Fruit fly (Drosophila melanogaster) whole organism, embryonic: Measurements from ENCODE around the gene CG13898.

Experiments used
- Aef1 ChIP-seq: fragments of 200-800 bp; sonication (Bioruptor generic); IDR thresholded peaks from 3 replicates; pipeline ENCODE4 v1.3.6; 2022; ENCODE audit warnings: missing biosample characterization, missing genetic modification characterization
- Awh ChIP-seq: fragments of 200-800 bp; sonication (Bioruptor generic); IDR thresholded peaks from 2 replicates; pipeline ENCODE4, ENCODE4 v1.3.6; 2022; ENCODE audit warnings: missing biosample characterization, missing genetic modification characterization
- CG11456 ChIP-seq: fragments of 200-800 bp; sonication (Bioruptor generic); IDR thresholded peaks from 3 replicates; pipeline ENCODE4 v1.3.6; 2022; ENCODE audit warnings: missing biosample characterization, missing genetic modification characterization
- CG11560 ChIP-seq: fragments of 200-800 bp; sonication (Bioruptor generic); IDR thresholded peaks from 3 replicates; pipeline ENCODE4 v1.3.6; 2022; ENCODE audit warnings: missing biosample characterization, missing genetic modification characterization
- CG16813 ChIP-seq: fragments of 200-800 bp; sonication (Bioruptor generic); IDR thresholded peaks from 3 replicates; pipeline ENCODE4 v1.3.6; 2022; ENCODE audit warnings: missing biosample characterization, missing genetic modification characterization; ENCODE audit not compliant: partially characterized antibody
- CG17568 ChIP-seq: fragments of 200-800 bp; sonication (Bioruptor generic); optimal IDR thresholded peaks from 2 replicates; lab custom pipeline; 2018; ENCODE audit warnings: missing biosample characterization, mild to moderate bottlenecking, missing genetic modification characterization, moderate library complexity
- CG17612 ChIP-seq: fragments of 200-800 bp; sonication (Bioruptor generic); IDR thresholded peaks from 2 replicates; pipeline ENCODE4 v1.3.6; 2022; ENCODE audit warnings: missing biosample characterization, missing genetic modification characterization
- CG18262 ChIP-seq: fragments of 200-800 bp; optimal IDR thresholded peaks from 3 replicates; lab custom pipeline; 2019; ENCODE audit warnings: missing biosample characterization, mild to moderate bottlenecking, missing genetic modification characterization, moderate library complexity
- CG2199 ChIP-seq: fragments of 200-800 bp; sonication (Bioruptor generic); IDR thresholded peaks from 3 replicates; pipeline ENCODE4 v1.3.6; 2022; ENCODE audit warnings: missing biosample characterization, missing genetic modification characterization
- CG2712 ChIP-seq: fragments of 200-800 bp; optimal IDR thresholded peaks from 3 replicates; lab custom pipeline; 2019; ENCODE audit warnings: missing biosample characterization, mild to moderate bottlenecking, missing genetic modification characterization, moderate library complexity
- CG30431 ChIP-seq: fragments of 200-800 bp; sonication (Bioruptor generic); optimal IDR thresholded peaks from 2 replicates; lab custom pipeline; 2017; ENCODE audit warnings: missing biosample characterization, missing genetic modification characterization
- CG31388 ChIP-seq: fragments of 200-800 bp; sonication (Bioruptor generic); optimal IDR thresholded peaks from 2 replicates; lab custom pipeline; 2016; ENCODE audit warnings: missing biosample characterization, missing genetic modification characterization
- CG5953 ChIP-seq: fragments of 200-800 bp; sonication (Bioruptor generic); IDR thresholded peaks from 2 replicates; pipeline ENCODE4 v1.3.6; 2022; ENCODE audit warnings: missing biosample characterization, missing genetic modification characterization
- CG7839 ChIP-seq: fragments of 200-800 bp; sonication (Bioruptor generic); optimal IDR thresholded peaks from 3 replicates; lab custom pipeline; 2018; ENCODE audit warnings: missing biosample characterization, mild to moderate bottlenecking, missing genetic modification characterization, moderate library complexity
- CG7987 ChIP-seq: fragments of 200-800 bp; sonication (Bioruptor generic); optimal IDR thresholded peaks from 2 replicates; lab custom pipeline; 2018; ENCODE audit warnings: missing biosample characterization, mild to moderate bottlenecking, missing genetic modification characterization, moderate library complexity
- CG9876 ChIP-seq: fragments of 200-800 bp; sonication (Bioruptor generic); optimal IDR thresholded peaks from 2 replicates; lab custom pipeline; 2016; ENCODE audit warnings: missing biosample characterization, missing genetic modification characterization
- D19B ChIP-seq: fragments of 200-800 bp; sonication (Bioruptor generic); optimal IDR thresholded peaks from 2 replicates; lab custom pipeline; 2017; ENCODE audit warnings: missing biosample characterization, mild to moderate bottlenecking, missing genetic modification characterization
- Dref ChIP-seq: fragments of 200-800 bp; sonication (Bioruptor generic); IDR thresholded peaks from 2 replicates; pipeline ENCODE4 v1.3.6; 2022; ENCODE audit warnings: missing biosample characterization, missing genetic modification characterization
- Drgx ChIP-seq: fragments of 200-800 bp; sonication (Bioruptor generic); IDR thresholded peaks from 2 replicates; pipeline ENCODE4 v1.3.6; 2022; ENCODE audit warnings: missing biosample characterization, missing genetic modification characterization
- Ets97D ChIP-seq: fragments of 200-800 bp; sonication (Bioruptor generic); optimal IDR thresholded peaks from 3 replicates; lab custom pipeline; 2016; ENCODE audit warnings: missing biosample characterization, missing genetic modification characterization
- Fer1 ChIP-seq: fragments of 200-800 bp; sonication (Bioruptor generic); optimal IDR thresholded peaks from 2 replicates; lab custom pipeline; 2017; ENCODE audit warnings: missing biosample characterization, mild to moderate bottlenecking, missing genetic modification characterization
- HLH3B ChIP-seq: fragments of 200-800 bp; sonication (Bioruptor generic); IDR thresholded peaks from 2 replicates; pipeline ENCODE4 v1.3.6; 2022; ENCODE audit warnings: missing biosample characterization, missing genetic modification characterization
- Lhr ChIP-seq: fragments of 200-800 bp; sonication (Bioruptor generic); optimal IDR thresholded peaks from 3 replicates; lab custom pipeline; 2017; ENCODE audit warnings: mild to moderate bottlenecking, missing biosample characterization, missing genetic modification reagents, missing genetic modification characterization
- NFAT ChIP-seq: fragments of 200-800 bp; sonication (Bioruptor generic); IDR thresholded peaks from 2 replicates; pipeline ENCODE4 v1.3.6; 2022; ENCODE audit warnings: missing biosample characterization, missing genetic modification characterization
- Optix ChIP-seq: fragments of 200-800 bp; sonication (Bioruptor generic); IDR thresholded peaks from 3 replicates; pipeline ENCODE4 v1.3.6; 2022; ENCODE audit warnings: missing biosample characterization, missing genetic modification characterization
- Sry-β ChIP-seq: fragments of 200-800 bp; sonication (Bioruptor generic); optimal IDR thresholded peaks from 2 replicates; lab custom pipeline; 2018; ENCODE audit warnings: missing biosample characterization, mild to moderate bottlenecking, missing genetic modification characterization, moderate library complexity
- Tbp ChIP-seq: fragments of >200 bp; optimal IDR thresholded peaks from 2 replicates; lab custom pipeline; 2018; ENCODE audit warnings: missing biosample characterization, missing genetic modification characterization
- Xrp1 ChIP-seq: fragments of 200-800 bp; sonication (Bioruptor generic); IDR thresholded peaks from 2 replicates; pipeline ENCODE4 v1.3.6; 2022; ENCODE audit warnings: missing biosample characterization, missing genetic modification characterization
- YL-1 ChIP-seq: fragments of 200-800 bp; sonication (Bioruptor generic); optimal IDR thresholded peaks from 3 replicates; lab custom pipeline; 2017; ENCODE audit warnings: missing biosample characterization, mild to moderate bottlenecking, missing genetic modification characterization
- ara ChIP-seq: fragments of 200-800 bp; sonication (Bioruptor generic); IDR thresholded peaks from 2 replicates; pipeline ENCODE4 v1.3.6; 2022; ENCODE audit warnings: missing biosample characterization, missing genetic modification characterization
- dm ChIP-seq: fragments of 200-800 bp; sonication (Bioruptor generic); optimal IDR thresholded peaks from 3 replicates; lab custom pipeline; 2016; ENCODE audit warnings: missing biosample characterization, missing genetic modification characterization
- dysf ChIP-seq: fragments of 200-800 bp; sonication (Bioruptor generic); IDR thresholded peaks from 3 replicates; pipeline ENCODE4 v1.3.6; 2022; ENCODE audit warnings: missing biosample characterization, missing genetic modification characterization
- gem ChIP-seq: fragments of 200-800 bp; sonication (Bioruptor generic); optimal IDR thresholded peaks from 2 replicates; lab custom pipeline; 2019; ENCODE audit warnings: missing biosample characterization, mild to moderate bottlenecking, missing genetic modification characterization, moderate library complexity
- jigr1 ChIP-seq: fragments of 200-800 bp; sonication (Bioruptor generic); IDR thresholded peaks from 3 replicates; pipeline ENCODE4 v1.3.6; 2022; ENCODE audit warnings: missing biosample characterization, missing genetic modification characterization
- kay ChIP-seq: fragments of 200-800 bp; sonication (Bioruptor generic); optimal IDR thresholded peaks from 2 replicates; lab custom pipeline; 2016; ENCODE audit warnings: missing biosample characterization, missing genetic modification characterization
- knrl ChIP-seq: fragments of 200-800 bp; sonication (Bioruptor generic); IDR thresholded peaks from 3 replicates; pipeline ENCODE4 v1.3.6; 2022; ENCODE audit warnings: missing biosample characterization, missing genetic modification characterization; ENCODE audit not compliant: partially characterized antibody
- mld ChIP-seq: fragments of 200-800 bp; sonication (Bioruptor generic); IDR thresholded peaks from 3 replicates; pipeline ENCODE4 v1.3.6; 2022; ENCODE audit warnings: missing biosample characterization, missing genetic modification characterization; ENCODE audit not compliant: partially characterized antibody
- nom ChIP-seq: fragments of 200-800 bp; sonication (Bioruptor generic); optimal IDR thresholded peaks from 2 replicates; lab custom pipeline; 2017; ENCODE audit warnings: missing biosample characterization, missing genetic modification characterization, mild to moderate bottlenecking, moderate library complexity, missing genetic modification reagents
- pan ChIP-seq, 4 experiments: fragments of >200 bp in 3 of 4; fragments of 200-800 bp in 1 of 4; sonication (Bioruptor generic) in 1 of 4; optimal IDR thresholded peaks in 3 of 4; IDR thresholded peaks in 1 of 4; 2 replicates each; pipeline versions ENCODE4 v1.3.6 to Lab custom; 2017 to 2022; ENCODE audit warnings: missing biosample characterization in 2 of 4, missing genetic modification characterization in 2 of 4, mixed read lengths in 1 of 4
- peb ChIP-seq: fragments of 200-800 bp; sonication (Bioruptor generic); IDR thresholded peaks from 2 replicates; pipeline ENCODE4 v1.3.6; 2022; ENCODE audit warnings: missing biosample characterization, missing genetic modification characterization
- pzg ChIP-seq: fragments of 200-800 bp; sonication (Bioruptor generic); optimal IDR thresholded peaks from 3 replicates; lab custom pipeline; 2018; ENCODE audit warnings: missing biosample characterization, mild to moderate bottlenecking, missing genetic modification characterization, moderate library complexity
- sc ChIP-seq, 3 experiments: fragments of >200 bp in 2 of 3; fragments of 200-800 bp in 1 of 3; sonication (Bioruptor generic) in 1 of 3; optimal IDR thresholded peaks; 2 replicates in 2 of 3; 3 replicates in 1 of 3; lab custom pipeline; 2017; ENCODE audit warnings: mild to moderate bottlenecking in 1 of 3, missing biosample characterization in 1 of 3, missing genetic modification characterization in 1 of 3, missing genetic modification reagents in 1 of 3
- sd ChIP-seq: fragments of 200-800 bp; sonication (Bioruptor generic); optimal IDR thresholded peaks from 3 replicates; lab custom pipeline; 2018; ENCODE audit warnings: missing biosample characterization, mild to moderate bottlenecking, missing genetic modification characterization, moderate library complexity
- trem ChIP-seq: fragments of 200-800 bp; optimal IDR thresholded peaks from 3 replicates; lab custom pipeline; 2019; ENCODE audit warnings: missing biosample characterization, mild to moderate bottlenecking, missing genetic modification characterization, moderate library complexity
- tup ChIP-seq: fragments of 200-800 bp; sonication (Bioruptor generic); optimal IDR thresholded peaks from 2 replicates; lab custom pipeline; 2016; ENCODE audit warnings: missing biosample characterization, mild to moderate bottlenecking, missing genetic modification characterization, moderate library complexity
- zen ChIP-seq: fragments of 200-800 bp; sonication (Bioruptor generic); optimal IDR thresholded peaks from 3 replicates; lab custom pipeline; 2018; ENCODE audit warnings: missing biosample characterization, mild to moderate bottlenecking, missing genetic modification characterization, moderate library complexity
- zfh2 ChIP-seq: fragments of 200-800 bp; sonication (Bioruptor generic); optimal IDR thresholded peaks from 2 replicates; lab custom pipeline; 2016; ENCODE audit warnings: missing biosample characterization, missing genetic modification characterization

CG13898 gene

DNA sequence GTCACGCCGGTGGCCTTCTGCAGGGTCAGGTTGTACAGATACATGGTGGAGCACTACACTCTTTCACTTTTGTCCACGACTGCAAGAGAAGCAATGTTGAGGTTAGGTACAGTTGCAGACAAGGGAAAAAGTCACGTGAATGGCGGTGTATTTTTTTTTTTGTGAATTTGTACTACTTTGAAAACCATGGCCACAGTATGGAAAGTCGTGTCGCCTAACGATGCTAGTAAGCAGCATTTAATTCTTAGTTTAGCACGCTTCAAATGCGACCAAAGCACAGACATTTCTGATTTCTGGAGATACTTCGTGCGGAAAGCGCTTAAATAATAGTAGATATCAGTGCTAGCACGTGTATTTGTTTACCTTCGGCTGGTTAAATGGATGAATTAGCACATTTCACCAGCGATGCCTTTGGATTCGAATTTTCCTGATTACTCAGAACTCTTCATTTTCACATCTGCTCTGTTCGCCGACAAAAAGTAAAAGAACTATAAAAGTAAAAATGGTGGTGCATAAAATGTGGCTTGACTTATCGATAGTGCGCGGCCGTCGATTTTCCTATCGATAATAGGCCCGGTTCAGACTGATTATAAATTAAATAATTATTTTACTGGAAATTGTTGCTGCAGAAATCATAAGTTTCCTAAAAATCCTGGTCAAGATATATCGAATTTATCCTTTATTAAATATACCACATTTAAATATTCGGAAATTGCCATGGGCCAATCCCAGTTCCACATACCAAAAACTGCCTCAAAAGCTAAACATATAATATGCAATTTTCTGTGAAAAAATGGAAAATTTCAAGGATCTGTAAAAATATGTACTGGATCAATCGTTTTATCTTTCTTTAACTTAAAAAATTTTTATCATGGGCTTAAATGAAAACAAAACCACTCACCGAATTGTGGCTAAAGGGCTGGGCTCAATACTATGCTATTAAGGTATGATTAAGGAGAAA lies 29.3 kb upstream of the CG13898 start, which contains the start of gene Sf3b3 (continued):
- no peak for TF ChIP-seq Lhr (GFP tag; lab: Kevin White, UChicago)
- TF ChIP-seq Tbp = no peak
- peak; percentile 54 for TF ChIP-seq NFAT (GFP tag; lab: Robert Waterston, UW)
- no peak for TF ChIP-seq zfh2 (GFP tag; lab: Kevin White, UChicago)
- peak; percentile 81 for TF ChIP-seq dm
- TF ChIP-seq ara = no peak
- no peak for TF ChIP-seq CG11560
- TF ChIP-seq pan (optimal IDR thresholded peaks at IDR 0.05; lab: Kevin White, UChicago) = no peak
- peak in 1 of 2 experiments; percentile 6 for TF ChIP-seq pan (GFP tag; optimal IDR thresholded peaks at IDR 0.05 in 1 of 2, IDR thresholded peaks at IDR 0.05 in 1 of 2)
- peak; percentile 28 for TF ChIP-seq trem (tag; lab: Kevin White, UChicago)
- TF ChIP-seq CG7987 (GFP tag; lab: Kevin White, UChicago) = peak; percentile 28
- TF ChIP-seq CG17568 (GFP tag; lab: Kevin White, UChicago) = no peak
- TF ChIP-seq tup (GFP tag; lab: Kevin White, UChicago) = no peak
- TF ChIP-seq jigr1 (GFP tag; lab: Robert Waterston, UW) = peak; percentile 31; the same call in 1 of the 3 replicates
- peak; percentile 45 for TF ChIP-seq Ets97D (GFP tag; lab: Kevin White, UChicago)
- TF ChIP-seq pzg = peak; percentile 49
- no peak for TF ChIP-seq sd (tag; lab: Kevin White, UChicago)
- no peak for TF ChIP-seq CG31388 (GFP tag; lab: Kevin White, UChicago)
- no peak for TF ChIP-seq Xrp1
- no peak for TF ChIP-seq CG5953 (GFP tag; lab: Robert Waterston, UW)
- TF ChIP-seq knrl (GFP tag; lab: Robert Waterston, UW) = peak; percentile 55
- peak; percentile 54 for TF ChIP-seq CG16813 (GFP tag; lab: Robert Waterston, UW)
- 0 out of 3 replicates have a peak, but pooled peaks have one; percentile 3 for TF ChIP-seq CG11456 (GFP tag; lab: Robert Waterston, UW)
- peak; percentile 43 for TF ChIP-seq Fer1 (GFP tag; lab: Kevin White, UChicago)
- no peak for TF ChIP-seq Awh (GFP tag; lab: Robert Waterston, UW)
- no peak for TF ChIP-seq D19B (GFP tag; lab: Kevin White, UChicago)
- peak; percentile 62; the same call in 1 of the 3 replicates for TF ChIP-seq mld (GFP tag; lab: Robert Waterston, UW)
- peak; percentile 12; the same call in 1 of the 2 replicates for TF ChIP-seq Drgx
- TF ChIP-seq Dref (GFP tag; lab: Robert Waterston, UW) = peak; percentile 84
- no peak for TF ChIP-seq Optix (GFP tag; lab: Robert Waterston, UW)
- TF ChIP-seq zen (tag; lab: Kevin White, UChicago) = peak; percentile 24
- TF ChIP-seq CG7839 (tag; lab: Kevin White, UChicago) = peak; percentile 21
- TF ChIP-seq CG2199 (GFP tag; lab: Robert Waterston, UW) = 0 out of 3 replicates have a peak, but pooled peaks have one; percentile 44
- TF ChIP-seq CG17612 = no peak
- TF ChIP-seq CG18262 (tag; lab: Kevin White, UChicago) = peak; percentile 12
- TF ChIP-seq Sry-β = peak; percentile 81
- TF ChIP-seq Aef1 (GFP tag; lab: Robert Waterston, UW) = no peak
- no peak for TF ChIP-seq sc (optimal IDR thresholded peaks at IDR 0.05; lab: Kevin White, UChicago)
- TF ChIP-seq sc (GFP tag; optimal IDR thresholded peaks at IDR 0.05; lab: Kevin White, UChicago) = no peak
- TF ChIP-seq CG2712 (tag; lab: Kevin White, UChicago) = peak; percentile 46
- TF ChIP-seq nom = peak; percentile 68
- no peak for TF ChIP-seq gem (tag; lab: Kevin White, UChicago)
- TF ChIP-seq CG30431 = no peak
- TF ChIP-seq dysf (GFP tag; lab: Robert Waterston, UW) = 0 out of 3 replicates have a peak, but pooled peaks have one; percentile 33
- TF ChIP-seq peb = no peak
- TF ChIP-seq kay (GFP tag; lab: Kevin White, UChicago) = no peak
- TF ChIP-seq HLH3B = peak; percentile 36; the same call in 1 of the 2 replicates
- TF ChIP-seq YL-1 (GFP tag; lab: Kevin White, UChicago) = peak; percentile 70
- TF ChIP-seq CG9876 (GFP tag; lab: Kevin White, UChicago) = no peak
